Worm (Caenorhabditis elegans) whole organism, L2 larva: ENCODE measurements around the gene C25F9.14.

Experiments used
- C34F6.9 ChIP-seq: fragments of 150-350 bp; optimal IDR thresholded peaks from 2 replicates; lab custom pipeline; 2014; ENCODE audit warnings: missing biosample characterization, missing genetic modification characterization
- R02D3.7 ChIP-seq: fragments of 150-350 bp; optimal IDR thresholded peaks from 2 replicates; lab custom pipeline; 2014; ENCODE audit warnings: missing biosample characterization, missing genetic modification characterization
- Y55F3AM.14 ChIP-seq: fragments of 200-800 bp; sonication (Bioruptor generic); optimal IDR thresholded peaks from 2 replicates; lab custom pipeline; 2018; ENCODE audit warnings: mild to moderate bottlenecking, missing genetic modification characterization, missing compliant biosample characterization
- ZK546.5 ChIP-seq: sonication (generic microtip); optimal IDR thresholded peaks from 2 replicates; lab custom pipeline; 2017; ENCODE audit warnings: missing biosample characterization, missing genetic modification characterization
- alr-1 ChIP-seq: fragments of 150-350 bp; optimal IDR thresholded peaks from 2 replicates; lab custom pipeline; 2014; ENCODE audit warnings: missing biosample characterization, missing genetic modification characterization
- aly-2 ChIP-seq: fragments of 150-350 bp; optimal IDR thresholded peaks from 2 replicates; lab custom pipeline; 2014; ENCODE audit warnings: missing biosample characterization, missing genetic modification characterization
- ama-1 ChIP-seq: fragments of 150-350 bp; optimal IDR thresholded peaks from 2 replicates; lab custom pipeline; 2018; ENCODE audit warnings: inconsistent platforms
- ceh-82 ChIP-seq: fragments of 150-350 bp; optimal IDR thresholded peaks from 2 replicates; lab custom pipeline; 2014; ENCODE audit warnings: missing biosample characterization, missing genetic modification characterization
- crh-2 ChIP-seq: sonication (generic microtip); optimal IDR thresholded peaks from 2 replicates; lab custom pipeline; 2017; ENCODE audit warnings: missing biosample characterization, missing genetic modification characterization
- dmd-4 ChIP-seq: sonication (generic microtip); optimal IDR thresholded peaks from 2 replicates; lab custom pipeline; 2017; ENCODE audit warnings: missing biosample characterization, missing genetic modification characterization
- egl-27 ChIP-seq: sonication (generic microtip); optimal IDR thresholded peaks from 3 replicates; lab custom pipeline; 2017; ENCODE audit warnings: missing biosample characterization, missing genetic modification reagents, missing genetic modification characterization
- elt-1 ChIP-seq: fragments of 150-350 bp; optimal IDR thresholded peaks from 2 replicates; lab custom pipeline; 2014; ENCODE audit warnings: missing biosample characterization, missing genetic modification characterization
- elt-3 ChIP-seq: sonication (generic microtip); optimal IDR thresholded peaks from 2 replicates; lab custom pipeline; 2017; ENCODE audit warnings: missing biosample characterization, missing genetic modification characterization
- fos-1 ChIP-seq: fragments of 150-350 bp; optimal IDR thresholded peaks from 2 replicates; lab custom pipeline; 2014; ENCODE audit warnings: missing biosample characterization, missing genetic modification characterization
- gmeb-1 ChIP-seq: fragments of 150-350 bp; optimal IDR thresholded peaks from 2 replicates; lab custom pipeline; 2014; ENCODE audit warnings: missing biosample characterization, missing genetic modification characterization
- lin-11 ChIP-seq: fragments of 150-350 bp; sonication (generic microtip); optimal IDR thresholded peaks from 2 replicates; lab custom pipeline; 2014; ENCODE audit warnings: missing biosample characterization, missing genetic modification characterization, inconsistent platforms, mixed read lengths
- lin-13 ChIP-seq: fragments of 150-350 bp; optimal IDR thresholded peaks from 2 replicates; lab custom pipeline; 2014; ENCODE audit warnings: missing biosample characterization, missing genetic modification reagents, missing genetic modification characterization
- lin-39 ChIP-seq: fragments of 150-350 bp; optimal IDR thresholded peaks from 2 replicates; lab custom pipeline; 2014; ENCODE audit warnings: missing biosample characterization, missing genetic modification reagents, missing genetic modification characterization
- lsy-2 ChIP-seq, 2 experiments: fragments of 150-350 bp in 1 of 2; sonication (generic microtip) in 1 of 2; optimal IDR thresholded peaks; 2 replicates each; lab custom pipeline; 2014 to 2017; ENCODE audit warnings: missing biosample characterization in 2 of 2, missing genetic modification characterization in 2 of 2
- mab-5 ChIP-seq: fragments of 150-350 bp; optimal IDR thresholded peaks from 2 replicates; lab custom pipeline; 2014; ENCODE audit warnings: missing biosample characterization, missing genetic modification characterization
- mbf-1 ChIP-seq: sonication (generic microtip); optimal IDR thresholded peaks from 2 replicates; lab custom pipeline; 2017; ENCODE audit warnings: missing biosample characterization, missing genetic modification characterization
- mdl-1 ChIP-seq, 2 experiments: fragments of 150-350 bp in 1 of 2; sonication (generic microtip) in 1 of 2; optimal IDR thresholded peaks; 2 replicates each; lab custom pipeline; 2017; ENCODE audit warnings: missing biosample characterization in 2 of 2, missing genetic modification characterization in 2 of 2
- nhr-10 ChIP-seq: sonication (generic microtip); optimal IDR thresholded peaks from 2 replicates; lab custom pipeline; 2017; ENCODE audit warnings: missing biosample characterization, missing genetic modification characterization
- nhr-12 ChIP-seq: fragments of 150-350 bp; optimal IDR thresholded peaks from 2 replicates; lab custom pipeline; 2014; ENCODE audit warnings: missing biosample characterization, missing genetic modification characterization
- nhr-129 ChIP-seq: fragments of 150-350 bp; optimal IDR thresholded peaks from 2 replicates; lab custom pipeline; 2014; ENCODE audit warnings: missing biosample characterization, missing genetic modification characterization
- nhr-23 ChIP-seq: fragments of 150-350 bp; optimal IDR thresholded peaks from 2 replicates; lab custom pipeline; 2014; ENCODE audit warnings: missing biosample characterization, missing genetic modification reagents, missing genetic modification characterization
- nhr-25 ChIP-seq: fragments of 150-350 bp; sonication (generic microtip); optimal IDR thresholded peaks from 3 replicates; lab custom pipeline; 2014; ENCODE audit warnings: missing biosample characterization, missing genetic modification characterization
- nhr-77 ChIP-seq: fragments of 150-350 bp; optimal IDR thresholded peaks from 2 replicates; lab custom pipeline; 2014; ENCODE audit warnings: missing biosample characterization, missing genetic modification characterization
- peb-1 ChIP-seq: fragments of 150-350 bp; optimal IDR thresholded peaks from 2 replicates; lab custom pipeline; 2014; ENCODE audit warnings: missing biosample characterization, missing genetic modification characterization
- sem-4 ChIP-seq: fragments of 150-350 bp; optimal IDR thresholded peaks from 2 replicates; lab custom pipeline; 2014; ENCODE audit warnings: missing biosample characterization, missing genetic modification reagents, missing genetic modification characterization
- skn-1 ChIP-seq: sonication (generic microtip); optimal IDR thresholded peaks from 2 replicates; lab custom pipeline; 2017; ENCODE audit warnings: missing biosample characterization, missing genetic modification characterization
- sma-9 ChIP-seq, 2 experiments: fragments of 150-350 bp in 1 of 2; sonication (generic microtip) in 1 of 2; optimal IDR thresholded peaks; 2 replicates each; lab custom pipeline; 2014 to 2016; ENCODE audit warnings: missing genetic modification characterization in 2 of 2, mild to moderate bottlenecking in 1 of 2, missing biosample characterization in 1 of 2, missing compliant biosample characterization in 1 of 2, missing genetic modification reagents in 1 of 2, moderate library complexity in 1 of 2
- snpc-4 ChIP-seq: fragments of 150-350 bp; optimal IDR thresholded peaks from 2 replicates; lab custom pipeline; 2014; ENCODE audit warnings: missing biosample characterization, missing genetic modification characterization
- unc-39 ChIP-seq: fragments of 150-350 bp; optimal IDR thresholded peaks from 2 replicates; lab custom pipeline; 2014; ENCODE audit warnings: missing biosample characterization, missing genetic modification characterization
- unc-62 ChIP-seq: fragments of 150-350 bp; optimal IDR thresholded peaks from 2 replicates; lab custom pipeline; 2014; ENCODE audit warnings: missing biosample characterization, missing genetic modification reagents, missing genetic modification characterization
- zag-1 ChIP-seq: fragments of 150-350 bp; optimal IDR thresholded peaks from 2 replicates; lab custom pipeline; 2014; ENCODE audit warnings: missing biosample characterization, missing genetic modification characterization
- ztf-1 ChIP-seq: fragments of 200-800 bp; sonication (Bioruptor generic); conservative IDR thresholded peaks from 2 replicates; pipeline ENCODE4 v1.3.6; 2022; ENCODE audit warnings: missing genetic modification characterization, missing compliant biosample characterization
- ztf-11 ChIP-seq: sonication (generic microtip); optimal IDR thresholded peaks from 2 replicates; lab custom pipeline; 2017; ENCODE audit warnings: missing biosample characterization, missing genetic modification characterization
- ztf-4 ChIP-seq: fragments of 150-350 bp; optimal IDR thresholded peaks from 2 replicates; lab custom pipeline; 2014; ENCODE audit warnings: missing biosample characterization, missing genetic modification characterization

Gene C25F9.14

ce11 chrV:19473842-19474514 is 37.7 kb downstream of the C25F9.14 start, which contains the start of gene Y43F8B.10:
TSS of gene Y43F8B.10 (plus strand) at chrV:19474464.
- TF ChIP-seq ztf-11 (tag; lab: Kevin White, UChicago) (no peak), ztf-4 (tag; lab: Kevin White, UChicago) (no peak), alr-1 (tag; lab: Kevin White, UChicago) (no peak)

ce11 chrV:19477302-19477701 is 41.0 kb downstream of the C25F9.14 start:
- TF ChIP-seq lin-13 (GFP tag; lab: Kevin White, UChicago) (no peak), elt-1 (tag; lab: Kevin White, UChicago) (no peak), zag-1 (no peak), aly-2 (tag; lab: Kevin White, UChicago) (no peak), ama-1 (lab: Kevin White, UChicago) (no peak), mab-5 (tag; lab: Kevin White, UChicago) (no peak), mbf-1 (tag; lab: Kevin White, UChicago) (no peak), gmeb-1 (tag; lab: Kevin White, UChicago) (no peak), ztf-1 (GFP tag; lab: Robert Waterston, UW) (no peak), lin-11 (no peak), unc-39 (tag; lab: Kevin White, UChicago) (no peak), R02D3.7 (no peak), fos-1 (tag; lab: Kevin White, UChicago) (no peak), unc-62 (GFP tag; lab: Kevin White, UChicago) (no peak), elt-3 (tag; lab: Kevin White, UChicago) (no peak)

ce11 chrV:19477852-19478251 is 41.6 kb downstream of the C25F9.14 start, which contains the start of gene Y43F8B.9:
TSS of gene Y43F8B.9 (plus strand) at chrV:19478152.
- TF ChIP-seq R02D3.7 = no peak
- TF ChIP-seq egl-27 (tag; lab: Kevin White, UChicago) = no peak
- TF ChIP-seq ztf-4 (tag; lab: Kevin White, UChicago) = no peak
- TF ChIP-seq ama-1 (lab: Kevin White, UChicago) = no peak
- no peak for TF ChIP-seq unc-62 (GFP tag; lab: Kevin White, UChicago)
- TF ChIP-seq nhr-10 (tag; lab: Kevin White, UChicago) = no peak
- TF ChIP-seq skn-1 = no peak
- no peak for TF ChIP-seq crh-2 (tag; lab: Kevin White, UChicago)
- TF ChIP-seq nhr-23 = no peak

- no peak for TF ChIP-seq lin-11
- no peak for TF ChIP-seq alr-1 (tag; lab: Kevin White, UChicago)
- TF ChIP-seq egl-27 (tag; lab: Kevin White, UChicago) = no peak
- no peak for TF ChIP-seq sma-9 (GFP tag; optimal IDR thresholded peaks at IDR 0.05; lab: Kevin White, UChicago)
- no peak for TF ChIP-seq sma-9 (tag; optimal IDR thresholded peaks at IDR 0.05; lab: Kevin White, UChicago)
- TF ChIP-seq sem-4 (tag; lab: Kevin White, UChicago) = no peak
- TF ChIP-seq lsy-2 (tag; optimal IDR thresholded peaks at IDR 0.05; lab: Kevin White, UChicago) = no peak
- TF ChIP-seq mdl-1 (tag; optimal IDR thresholded peaks at IDR 0.05; lab: Kevin White, UChicago) = no peak
- no peak for TF ChIP-seq gmeb-1 (tag; lab: Kevin White, UChicago)
- TF ChIP-seq ama-1 (lab: Kevin White, UChicago) = no peak
- TF ChIP-seq ztf-11 (tag; lab: Kevin White, UChicago) = no peak
- TF ChIP-seq snpc-4 = no peak
- no peak for TF ChIP-seq ceh-82 (tag; lab: Kevin White, UChicago)
- TF ChIP-seq C34F6.9 (tag; lab: Kevin White, UChicago) = no peak
- no peak for TF ChIP-seq dmd-4
- no peak for TF ChIP-seq ztf-4 (tag; lab: Kevin White, UChicago)
- no peak for TF ChIP-seq mbf-1 (tag; lab: Kevin White, UChicago)
- no peak for TF ChIP-seq elt-1 (tag; lab: Kevin White, UChicago)
- TF ChIP-seq unc-62 (GFP tag; lab: Kevin White, UChicago) = no peak
- no peak for TF ChIP-seq zag-1
- no peak for TF ChIP-seq lin-39
Observed at ce11 chrV:19482535-19482934, 46.3 kb downstream of the C25F9.14 start, which contains the start of gene Y43F8B.22. TSS of gene Y43F8B.22 (plus strand) at chrV:19482835.

ce11 chrV:19484507-19484906 is 48.2 kb downstream of the C25F9.14 start, which contains the start of gene Y43F8B.17:
TSS of gene Y43F8B.17 (plus strand) at chrV:19484721.
- TF ChIP-seq elt-3 (tag; lab: Kevin White, UChicago) = no peak
- no peak for TF ChIP-seq nhr-25
- no peak for TF ChIP-seq nhr-12
- TF ChIP-seq egl-27 (tag; lab: Kevin White, UChicago) = no peak
- TF ChIP-seq mdl-1 (tag; optimal IDR thresholded peaks at IDR 0.05; lab: Kevin White, UChicago) = no peak
- TF ChIP-seq ztf-1 (GFP tag; lab: Robert Waterston, UW) = no peak
- no peak for TF ChIP-seq ama-1 (lab: Kevin White, UChicago)
- no peak for TF ChIP-seq Y55F3AM.14 (GFP tag; lab: Kevin White, UChicago)
- no peak for TF ChIP-seq ZK546.5 (tag; lab: Kevin White, UChicago)
- TF ChIP-seq lsy-2 (tag; optimal IDR thresholded peaks at IDR 0.05; lab: Kevin White, UChicago) = no peak
- TF ChIP-seq nhr-77 (tag; lab: Kevin White, UChicago) = no peak
- no peak for TF ChIP-seq nhr-129
- no peak for TF ChIP-seq mab-5 (tag; lab: Kevin White, UChicago)
- no peak for TF ChIP-seq ceh-82 (tag; lab: Kevin White, UChicago)
- TF ChIP-seq peb-1 (tag; lab: Kevin White, UChicago) = no peak
- no peak for TF ChIP-seq elt-1 (tag; lab: Kevin White, UChicago)
- TF ChIP-seq alr-1 (tag; lab: Kevin White, UChicago) = no peak
